Fruit fly (Drosophila melanogaster): ENCODE results near the gene Pdp1.

DNA sequence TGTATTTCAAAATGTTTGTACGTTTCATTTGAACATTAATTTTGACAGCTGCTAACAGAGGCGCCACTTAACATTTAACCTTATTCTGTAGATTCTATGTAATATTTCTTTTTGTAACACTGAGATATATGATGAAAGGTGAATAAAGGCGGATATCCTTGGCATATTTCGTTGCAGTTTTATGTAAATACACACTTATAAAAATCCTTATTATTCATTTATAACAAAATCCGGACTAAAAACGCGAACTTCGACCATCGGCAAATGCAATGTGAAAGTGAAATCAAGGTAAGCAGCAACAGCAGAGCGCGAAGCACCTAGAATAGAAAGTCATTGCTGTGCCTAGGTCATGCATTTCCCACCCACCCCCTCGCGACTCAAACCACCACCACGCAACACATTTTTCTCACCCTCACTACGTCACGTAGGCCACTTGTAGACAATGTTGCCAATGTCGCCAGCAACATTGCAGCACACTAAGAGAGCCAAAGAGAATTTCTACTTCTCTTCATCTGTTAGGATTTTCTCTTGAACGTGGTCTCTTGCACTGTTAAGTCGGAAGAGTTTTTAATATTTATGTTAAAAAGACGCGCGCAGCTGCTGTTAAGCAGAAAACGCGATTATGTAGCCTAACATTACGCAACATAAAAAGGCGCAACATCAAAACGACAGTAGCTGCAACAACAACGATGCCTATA is 85.7 kb downstream of the Pdp1 start:
- TF ChIP-seq sob (GFP tag; IDR thresholded peaks at IDR 0.05) (no peak), kay (GFP tag; optimal IDR thresholded peaks at IDR 0.05) (no peak), fd102C (GFP tag; optimal IDR thresholded peaks at IDR 0.05) (no peak), toy (GFP tag; IDR thresholded peaks at IDR 0.05) (no peak), nerfin-2 (GFP tag; IDR thresholded peaks at IDR 0.05; ENCODE audit: partially characterized antibody) (no peak), exex (tag; optimal IDR thresholded peaks at IDR 0.05) (no peak), Rfx (GFP tag; IDR thresholded peaks at IDR 0.05) (no peak), pzg (GFP tag; optimal IDR thresholded peaks at IDR 0.05) (no peak), scrt (GFP tag; optimal IDR thresholded peaks at IDR 0.05) (no peak), zfh2 (GFP tag; optimal IDR thresholded peaks at IDR 0.05) (no peak), kni (GFP tag; optimal IDR thresholded peaks at IDR 0.05) (no peak), hbn (GFP tag; IDR thresholded peaks at IDR 0.05; ENCODE audit: partially characterized antibody) (0 out of 2 replicates have a peak, but pooled peaks have one; percentile 39), seq (GFP tag; IDR thresholded peaks at IDR 0.05) (no peak), Sry-β (GFP tag; optimal IDR thresholded peaks at IDR 0.05) (no peak)
